Worm (Caenorhabditis elegans) whole organism, early embryonic: ENCODE results near the gene srv-34.

Experiments used
- B0310.2 ChIP-seq: sonication (generic microtip); optimal IDR thresholded peaks from 2 replicates; lab custom pipeline; 2016; ENCODE audit warnings: mild to moderate bottlenecking, missing genetic modification characterization, missing compliant biosample characterization
- aly-1 ChIP-seq: sonication (generic microtip); optimal IDR thresholded peaks from 2 replicates; lab custom pipeline; 2016; ENCODE audit warnings: missing genetic modification characterization, missing compliant biosample characterization
- ama-1 ChIP-seq: fragments of 150-350 bp; optimal IDR thresholded peaks from 2 replicates; lab custom pipeline; 2014
- ceh-13 ChIP-seq: fragments of 200-800 bp; sonication (Bioruptor generic); optimal IDR thresholded peaks from 2 replicates; lab custom pipeline; 2018; ENCODE audit warnings: mild to moderate bottlenecking, missing genetic modification characterization, missing compliant biosample characterization
- ceh-36 ChIP-seq: sonication (generic microtip); optimal IDR thresholded peaks from 2 replicates; lab custom pipeline; 2016; ENCODE audit warnings: missing genetic modification characterization, inconsistent platforms, missing compliant biosample characterization
- ets-7 ChIP-seq: sonication (generic microtip); optimal IDR thresholded peaks from 2 replicates; lab custom pipeline; 2016; ENCODE audit warnings: missing genotype, missing genetic modification characterization, missing compliant biosample characterization
- hmbx-1 ChIP-seq: sonication (generic microtip); optimal IDR thresholded peaks from 2 replicates; lab custom pipeline; 2016; ENCODE audit warnings: mild to moderate bottlenecking, missing genetic modification characterization, missing compliant biosample characterization
- hmg-4 ChIP-seq: fragments of 200-800 bp; sonication (Bioruptor generic); optimal IDR thresholded peaks from 2 replicates; lab custom pipeline; 2018; ENCODE audit warnings: mild to moderate bottlenecking, missing genetic modification characterization, missing compliant biosample characterization
- scrt-1 ChIP-seq: fragments of 200-800 bp; sonication (Bioruptor generic); IDR thresholded peaks from 2 replicates; pipeline ENCODE4 v1.3.6; 2022; ENCODE audit warnings: missing genetic modification characterization, missing compliant biosample characterization
- tbx-37 ChIP-seq: fragments of 200-800 bp; sonication (Bioruptor generic); conservative IDR thresholded peaks from 2 replicates; pipeline ENCODE4 v1.3.6; 2022; ENCODE audit warnings: missing genetic modification reagents, missing genetic modification characterization, missing compliant biosample characterization
- tra-4 ChIP-seq: sonication (generic microtip); optimal IDR thresholded peaks from 2 replicates; lab custom pipeline; 2017; ENCODE audit warnings: missing genetic modification characterization, missing compliant biosample characterization

DNA sequence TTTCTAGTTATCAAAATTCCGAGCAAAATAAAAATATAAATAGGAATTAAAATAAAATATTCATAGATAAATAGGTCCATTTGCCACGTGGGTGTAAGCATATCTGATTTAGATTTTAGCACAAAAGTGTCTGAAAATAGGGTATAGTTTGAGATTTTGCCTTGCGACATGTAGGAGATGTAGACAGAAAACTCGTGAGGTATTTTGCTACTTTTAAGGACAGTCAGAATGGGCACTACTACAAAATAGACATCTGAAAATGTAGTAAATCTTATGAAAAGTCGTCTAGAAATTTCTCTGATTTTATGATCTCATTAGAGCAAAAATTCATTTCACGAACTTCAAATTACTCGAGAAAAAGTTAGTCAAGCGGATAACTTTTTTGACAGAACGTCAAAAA, at the start of gene srv-34:
- TF ChIP-seq ama-1 (lab: Kevin White, UChicago), result no peak
- TF ChIP-seq aly-1, result no peak
- TF ChIP-seq hmbx-1, result no peak
- TF ChIP-seq scrt-1 (GFP tag; lab: Robert Waterston, UW), result no peak
- TF ChIP-seq B0310.2 (tag; lab: Kevin White, UChicago), result no peak
- no peak for TF ChIP-seq tra-4 (tag; lab: Kevin White, UChicago)
- TF ChIP-seq tbx-37 (GFP tag; lab: Robert Waterston, UW), result no peak
- TF ChIP-seq ceh-36, result no peak
- TF ChIP-seq hmg-4 (GFP tag; lab: Kevin White, UChicago), result no peak
- TF ChIP-seq ets-7 (tag; lab: Kevin White, UChicago), result no peak
- TF ChIP-seq ceh-13, result no peak
